Fruit fly (Drosophila melanogaster) whole organism, wandering third instar larva: ENCODE data around the gene phol.

Source experiments
- Abd-B ChIP-seq: fragments of >200 bp; optimal IDR thresholded peaks from 2 replicates; lab custom pipeline; 2017; ENCODE audit warnings: missing biosample characterization, missing genetic modification characterization
- CG32264 ChIP-seq: fragments of 200-800 bp; sonication (Bioruptor generic); optimal IDR thresholded peaks from 2 replicates; lab custom pipeline; 2016; ENCODE audit warnings: missing biosample characterization, missing genetic modification characterization
- CrebA ChIP-seq: fragments of 200-800 bp; sonication (Bioruptor generic); optimal IDR thresholded peaks from 2 replicates; lab custom pipeline; 2016; ENCODE audit warnings: missing biosample characterization, mild to moderate bottlenecking, missing genetic modification characterization, borderline replicate concordance
- Dfd ChIP-seq: fragments of >200 bp; optimal IDR thresholded peaks from 2 replicates; lab custom pipeline; 2017; ENCODE audit warnings: missing biosample characterization, missing genetic modification characterization
- Dif ChIP-seq: fragments of 200-275, 200-300 bp; sonication (Bioruptor generic); optimal IDR thresholded peaks from 2 replicates; lab custom pipeline; 2018; ENCODE audit warnings: missing biosample characterization, missing genetic modification characterization; ENCODE audit not compliant: partially characterized antibody
- Hnf4 ChIP-seq: fragments of 200-800 bp; sonication (Bioruptor generic); optimal IDR thresholded peaks from 2 replicates; lab custom pipeline; 2016; ENCODE audit warnings: missing biosample characterization, mild to moderate bottlenecking, missing genetic modification characterization
- Hr78 ChIP-seq: fragments of >200 bp; optimal IDR thresholded peaks from 2 replicates; lab custom pipeline; 2017; ENCODE audit warnings: missing biosample characterization, missing genetic modification characterization
- Hr83 ChIP-seq: fragments of 200-300 bp; sonication (Bioruptor generic); optimal IDR thresholded peaks from 2 replicates; lab custom pipeline; 2016; ENCODE audit warnings: missing biosample characterization, mild to moderate bottlenecking, missing genetic modification characterization, moderate library complexity; ENCODE audit not compliant: poor library complexity, severe bottlenecking
- Jra ChIP-seq: sonication (Bioruptor generic); optimal IDR thresholded peaks from 2 replicates; lab custom pipeline; 2016; ENCODE audit warnings: missing biosample characterization, missing genetic modification characterization
- Mio ChIP-seq: sonication (Bioruptor generic); optimal IDR thresholded peaks from 2 replicates; lab custom pipeline; 2016; ENCODE audit warnings: missing biosample characterization, missing genetic modification characterization
- Myc ChIP-seq: fragments of >200 bp; optimal IDR thresholded peaks from 2 replicates; lab custom pipeline; 2017
- N ChIP-seq: fragments of >200 bp; optimal IDR thresholded peaks from 2 replicates; lab custom pipeline; 2018; ENCODE audit warnings: missing biosample characterization, missing external identifiers, missing genetic modification characterization
- OdsH ChIP-seq: fragments of 200-800 bp; sonication (Bioruptor generic); optimal IDR thresholded peaks from 2 replicates; lab custom pipeline; 2016; ENCODE audit warnings: missing biosample characterization, mild to moderate bottlenecking, missing genetic modification characterization
- Rel ChIP-seq, 2 experiments: fragments of 200-800 bp; sonication (Bioruptor generic) in 1 of 2; optimal IDR thresholded peaks; 2 replicates in 1 of 2; 3 replicates in 1 of 2; lab custom pipeline; 2016 to 2019; ENCODE audit warnings: mild to moderate bottlenecking in 2 of 2, missing biosample characterization in 2 of 2, missing genetic modification characterization in 2 of 2, moderate library complexity in 1 of 2
- Sp1 ChIP-seq: fragments of 200-800 bp; sonication (Bioruptor generic); optimal IDR thresholded peaks from 3 replicates; lab custom pipeline; 2019; ENCODE audit warnings: missing biosample characterization, mild to moderate bottlenecking, missing genetic modification characterization, moderate library complexity
- brk ChIP-seq: fragments of 200-800 bp; sonication (Bioruptor generic); optimal IDR thresholded peaks from 2 replicates; lab custom pipeline; 2016; ENCODE audit warnings: missing biosample characterization, mild to moderate bottlenecking, missing genetic modification characterization
- dl ChIP-seq, 2 experiments: fragments of 175-275, 200-275 bp in 1 of 2; fragments of 200-275 bp in 1 of 2; sonication (Bioruptor generic); optimal IDR thresholded peaks; lab custom pipeline; 2018; ENCODE audit warnings: mild to moderate bottlenecking in 2 of 2, missing biosample characterization in 2 of 2, missing genetic modification characterization in 2 of 2, moderate library complexity in 2 of 2; ENCODE audit not compliant: partially characterized antibody in 2 of 2, insufficient read depth in 1 of 2
- dmrt93B ChIP-seq: fragments of 200-800 bp; sonication (Bioruptor generic); optimal IDR thresholded peaks from 2 replicates; lab custom pipeline; 2018; ENCODE audit warnings: missing biosample characterization, mild to moderate bottlenecking, missing genetic modification characterization
- dsf ChIP-seq: sonication (Bioruptor generic); optimal IDR thresholded peaks from 2 replicates; lab custom pipeline; 2016; ENCODE audit warnings: missing biosample characterization, missing genetic modification characterization, borderline replicate concordance
- ey ChIP-seq: fragments of 200-800 bp; sonication (Bioruptor generic); optimal IDR thresholded peaks from 2 replicates; lab custom pipeline; 2016; ENCODE audit warnings: missing biosample characterization, missing genetic modification characterization
- foxo ChIP-seq, 2 experiments: fragments of 200-800 bp; sonication (Bioruptor generic); optimal IDR thresholded peaks; 2 replicates in 1 of 2; 3 replicates in 1 of 2; lab custom pipeline; 2016 to 2017; ENCODE audit warnings: missing biosample characterization in 2 of 2, missing genetic modification characterization in 2 of 2
- fru ChIP-seq: fragments of 200-800 bp; sonication (Bioruptor generic); optimal IDR thresholded peaks from 3 replicates; lab custom pipeline; 2016; ENCODE audit warnings: missing biosample characterization, mild to moderate bottlenecking, missing genetic modification characterization
- h ChIP-seq: fragments of 200-800 bp; sonication (Bioruptor generic); optimal IDR thresholded peaks from 3 replicates; lab custom pipeline; 2016; ENCODE audit warnings: missing biosample characterization, mild to moderate bottlenecking, missing genetic modification characterization
- jim ChIP-seq: fragments of 175-275, 200-325 bp; sonication (Bioruptor generic); optimal IDR thresholded peaks from 2 replicates; lab custom pipeline; 2016; ENCODE audit warnings: missing biosample characterization, mild to moderate bottlenecking, missing genetic modification characterization
- lola ChIP-seq: fragments of >200 bp; optimal IDR thresholded peaks from 2 replicates; lab custom pipeline; 2017; ENCODE audit warnings: missing biosample characterization, missing genetic modification characterization
- pan ChIP-seq: fragments of >200 bp; optimal IDR thresholded peaks from 2 replicates; lab custom pipeline; 2017
- rgr ChIP-seq: fragments of 200-800 bp; sonication (Bioruptor generic); optimal IDR thresholded peaks from 3 replicates; lab custom pipeline; 2016; ENCODE audit warnings: missing biosample characterization, mild to moderate bottlenecking, missing genetic modification characterization
- sage ChIP-seq: fragments of 200-800 bp; sonication (Bioruptor generic); optimal IDR thresholded peaks from 2 replicates; lab custom pipeline; 2016; ENCODE audit warnings: missing biosample characterization, mild to moderate bottlenecking, missing genetic modification characterization
- sv ChIP-seq: fragments of 200-800 bp; sonication (Bioruptor generic); optimal IDR thresholded peaks from 3 replicates; lab custom pipeline; 2016; ENCODE audit warnings: missing biosample characterization, missing genetic modification characterization
- tai ChIP-seq: sonication (Bioruptor generic); optimal IDR thresholded peaks from 2 replicates; lab custom pipeline; 2016; ENCODE audit warnings: missing biosample characterization, missing genetic modification characterization
- woc ChIP-seq: sonication (Bioruptor generic); optimal IDR thresholded peaks from 2 replicates; lab custom pipeline; 2016; ENCODE audit warnings: missing biosample characterization, mild to moderate bottlenecking, missing genetic modification characterization

Gene phol

DNA sequence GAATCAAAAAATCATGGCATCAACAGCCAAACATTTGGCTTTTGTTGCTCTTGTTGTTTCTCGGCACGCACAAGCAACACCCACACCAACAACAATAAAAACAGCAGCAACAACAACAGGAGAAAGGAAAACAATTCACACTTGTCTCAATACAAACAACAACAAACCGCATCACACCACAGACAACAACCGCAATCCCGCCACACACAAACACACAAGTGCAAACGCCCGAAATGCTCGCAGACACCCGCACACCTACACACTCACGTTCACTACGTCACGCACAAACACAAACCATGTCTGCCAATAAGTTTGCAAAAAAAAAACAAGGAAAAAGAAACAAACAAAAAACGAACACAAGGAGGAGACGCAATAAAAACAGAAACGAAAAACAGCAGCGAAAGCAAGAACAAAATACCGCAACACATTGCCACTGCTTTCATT is 11.7 kb upstream of the phol start (continued):
- TF ChIP-seq rgr (GFP tag; lab: Kevin White, UChicago) (no peak), fru (GFP tag; lab: Kevin White, UChicago) (no peak), h (peak; percentile 28), sv (GFP tag; lab: Kevin White, UChicago) (no peak), Hr83 (GFP tag; lab: Kevin White, UChicago) (no peak), dmrt93B (GFP tag; lab: Kevin White, UChicago) (no peak), Mio (no peak), pan (lab: Kevin White, UChicago) (no peak)
- TF ChIP-seq, all 38 proteins: peak for 5

DNA sequence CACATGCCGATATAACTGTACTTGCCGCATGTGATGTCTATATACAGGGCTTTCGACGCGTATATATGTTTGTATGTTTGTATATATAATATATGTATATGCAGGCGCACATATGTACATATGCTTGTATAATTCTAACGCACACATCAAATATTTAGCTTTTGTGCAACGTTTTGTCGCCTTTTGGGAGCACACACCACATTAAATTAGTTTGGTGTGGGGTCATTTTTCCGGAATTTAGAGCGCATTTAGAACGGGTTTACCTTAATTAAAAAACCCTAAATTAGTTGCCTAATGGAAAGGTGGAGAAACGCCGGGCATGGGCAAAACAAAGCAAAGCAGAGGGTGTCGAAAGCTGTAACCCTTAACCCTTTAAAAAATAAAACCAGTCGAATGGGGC is 11.2 kb upstream of the phol start:
- TF ChIP-seq lola (GFP tag; lab: Kevin White, UChicago) (no peak), dl (GFP tag; optimal IDR thresholded peaks at IDR 0.05; lab: Kevin White, UChicago; ENCODE audit: insufficient read depth in 1 of 2, partially characterized antibody in 2 of 2) (no peak), Hnf4 (GFP tag; lab: Kevin White, UChicago) (no peak), Jra (GFP tag; lab: Kevin White, UChicago) (no peak), sv (GFP tag; lab: Kevin White, UChicago) (no peak), dsf (GFP tag; lab: Kevin White, UChicago) (no peak), ey (no peak)

DNA sequence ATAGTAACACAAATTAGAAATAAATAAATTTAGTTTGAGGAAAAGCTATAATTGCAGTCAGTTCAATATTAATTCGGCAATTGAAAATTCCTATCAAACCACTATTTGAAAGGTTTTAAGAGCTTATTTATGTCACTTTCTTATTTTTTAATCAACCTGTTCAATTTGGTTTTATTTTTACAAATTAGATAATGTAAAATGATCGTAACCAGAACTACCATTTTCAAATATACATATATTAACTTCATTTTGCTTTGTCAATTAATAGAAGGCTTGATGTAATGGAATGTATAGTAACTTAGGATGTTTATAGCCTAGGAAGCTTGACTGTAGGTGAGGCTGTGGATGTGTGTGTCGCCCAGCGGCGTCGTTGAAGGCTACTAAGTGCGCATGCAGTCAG is 10.5 kb upstream of the phol start:
- peak; percentile 18 for TF ChIP-seq fru (GFP tag; lab: Kevin White, UChicago)
- TF ChIP-seq h: no peak

DNA sequence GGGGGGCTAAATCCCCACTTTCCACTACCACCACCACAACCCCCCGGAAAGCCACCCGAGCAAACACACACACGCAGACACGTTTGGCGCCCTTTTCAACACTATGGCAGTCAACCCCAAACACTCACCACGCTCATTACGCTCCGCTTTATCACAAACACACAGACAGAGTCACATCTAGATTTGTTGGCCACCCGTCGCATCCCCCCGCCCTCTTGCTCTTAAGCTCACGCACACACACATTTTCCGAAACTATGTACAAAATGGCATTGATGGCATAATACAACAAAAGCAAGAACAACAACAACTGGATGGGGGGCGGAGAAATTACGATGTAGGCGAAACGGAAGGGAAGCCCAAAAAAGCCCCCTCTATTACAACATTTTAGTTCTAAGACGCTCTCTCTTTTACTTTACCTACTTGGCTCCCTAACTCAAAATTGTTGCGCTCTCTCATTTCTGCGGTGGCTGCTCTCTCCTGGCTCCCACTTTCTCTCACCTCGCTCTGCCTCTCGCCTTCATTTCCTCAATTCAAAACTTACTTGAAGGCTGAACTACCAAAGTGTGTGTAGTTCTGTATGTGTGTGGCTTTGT is 9.7 kb upstream of the phol start:
- TF ChIP-seq Hr83 (GFP tag; lab: Kevin White, UChicago) (no peak), Rel (GFP tag; optimal IDR thresholded peaks at IDR 0.05; lab: Kevin White, UChicago) (no peak), Rel (tag; optimal IDR thresholded peaks at IDR 0.05; lab: Kevin White, UChicago) (no peak), jim (GFP tag; lab: Kevin White, UChicago) (no peak), Abd-B (GFP tag; lab: Kevin White, UChicago) (no peak), ey (no peak), CrebA (GFP tag; lab: Kevin White, UChicago) (no peak), N (GFP tag; lab: Kevin White, UChicago) (no peak), Sp1 (GFP tag; lab: Kevin White, UChicago) (no peak), Hnf4 (GFP tag; lab: Kevin White, UChicago) (no peak), CG32264 (no peak), dmrt93B (GFP tag; lab: Kevin White, UChicago) (no peak), fru (GFP tag; lab: Kevin White, UChicago) (no peak), Hr78 (GFP tag; lab: Kevin White, UChicago) (no peak), pan (lab: Kevin White, UChicago) (no peak), Jra (GFP tag; lab: Kevin White, UChicago) (no peak), brk (no peak), woc (GFP tag; lab: Kevin White, UChicago) (no peak), Mio (no peak), foxo (GFP tag; optimal IDR thresholded peaks at IDR 0.05; lab: Kevin White, UChicago) (no peak)

DNA sequence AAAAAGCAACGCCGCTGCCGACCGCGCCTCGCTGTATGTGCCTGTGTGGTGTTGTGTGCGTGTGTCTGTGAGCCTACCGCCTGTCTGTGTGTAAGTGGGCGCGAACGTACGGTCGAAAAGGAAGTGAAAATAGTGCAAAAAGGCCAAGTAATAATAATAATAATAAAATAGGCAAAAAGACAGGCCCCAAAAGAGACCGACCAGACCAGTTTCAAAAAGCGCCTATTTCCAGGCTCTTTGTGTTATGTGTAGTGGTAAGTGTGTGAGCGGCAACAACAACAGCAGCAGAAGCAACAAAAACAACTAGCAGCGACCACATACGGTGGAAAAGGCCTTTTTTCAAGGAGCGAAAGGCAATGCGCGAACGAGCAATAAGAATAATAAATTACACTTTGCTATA is 6.7 kb upstream of the phol start:
- TF ChIP-seq Dfd (GFP tag; lab: Kevin White, UChicago) (no peak), jim (GFP tag; lab: Kevin White, UChicago) (no peak), tai (GFP tag; lab: Kevin White, UChicago) (no peak), sage (GFP tag; lab: Kevin White, UChicago) (no peak), OdsH (no peak), Dif (GFP tag; lab: Kevin White, UChicago) (no peak), Myc (lab: Kevin White, UChicago) (no peak)
- TF ChIP-seq, all 38 proteins: peak for 0
